Fruit fly (Drosophila melanogaster) whole organism, embryonic: ENCODE results near the gene Vha68-1.

Experiments
- Atf6 ChIP-seq: fragments of 200-800 bp; sonication (Bioruptor generic); IDR thresholded peaks from 2 replicates; pipeline ENCODE4 v1.3.6; 2022; ENCODE audit warnings: missing biosample characterization, missing genetic modification characterization
- Awh ChIP-seq: fragments of 200-800 bp; sonication (Bioruptor generic); IDR thresholded peaks from 2 replicates; pipeline ENCODE4, ENCODE4 v1.3.6; 2022; ENCODE audit warnings: missing biosample characterization, missing genetic modification characterization
- B-H1 ChIP-seq: fragments of 200-800 bp; sonication (Bioruptor generic); IDR thresholded peaks from 3 replicates; pipeline ENCODE4 v1.3.6; 2022; ENCODE audit warnings: missing biosample characterization, missing genetic modification characterization
- B-H2 ChIP-seq: fragments of 200-800 bp; sonication (Bioruptor generic); optimal IDR thresholded peaks from 2 replicates; lab custom pipeline; 2018; ENCODE audit warnings: missing biosample characterization, mild to moderate bottlenecking, missing genetic modification characterization
- Bteb2 ChIP-seq: fragments of 200-800 bp; sonication (Bioruptor generic); optimal IDR thresholded peaks from 2 replicates; lab custom pipeline; 2016; ENCODE audit warnings: missing biosample characterization, missing genetic modification characterization
- CG10274 ChIP-seq: fragments of 200-800 bp; sonication (Bioruptor generic); optimal IDR thresholded peaks from 3 replicates; lab custom pipeline; 2017; ENCODE audit warnings: missing biosample characterization, mild to moderate bottlenecking, missing genetic modification characterization
- CG10431 ChIP-seq: fragments of 200-800 bp; sonication (Bioruptor generic); optimal IDR thresholded peaks from 3 replicates; lab custom pipeline; 2018; ENCODE audit warnings: missing biosample characterization, mild to moderate bottlenecking, missing genetic modification characterization
- CG10543 ChIP-seq: fragments of 200-800 bp; sonication (Bioruptor generic); optimal IDR thresholded peaks from 3 replicates; lab custom pipeline; 2017; ENCODE audit warnings: missing biosample characterization, mild to moderate bottlenecking, missing genetic modification characterization, moderate library complexity
- CG11247 ChIP-seq: fragments of 200-800 bp; sonication (Bioruptor generic); IDR thresholded peaks from 2 replicates; pipeline ENCODE4 v1.3.6; 2022; ENCODE audit warnings: missing biosample characterization, missing genetic modification characterization
- CG11695 ChIP-seq: fragments of 200-800 bp; sonication (Bioruptor generic); IDR thresholded peaks from 3 replicates; pipeline ENCODE4 v1.3.6; 2022; ENCODE audit warnings: missing biosample characterization, missing genetic modification characterization
- CG11696 ChIP-seq: fragments of 200-800 bp; sonication (Bioruptor generic); IDR thresholded peaks from 2 replicates; pipeline ENCODE4 v1.3.6; 2022; ENCODE audit warnings: missing biosample characterization, missing genetic modification characterization
- CG12659 ChIP-seq: fragments of 200-800 bp; sonication (Bioruptor generic); optimal IDR thresholded peaks from 3 replicates; lab custom pipeline; 2017; ENCODE audit warnings: mild to moderate bottlenecking, missing biosample characterization, missing genetic modification reagents, missing genetic modification characterization
- CG14050 ChIP-seq: fragments of 200-800 bp; sonication (Bioruptor generic); IDR thresholded peaks from 3 replicates; pipeline ENCODE4 v1.3.6; 2022; ENCODE audit warnings: missing biosample characterization, missing genetic modification characterization
- CG15479 ChIP-seq: fragments of 200-800 bp; sonication (Bioruptor generic); optimal IDR thresholded peaks from 3 replicates; lab custom pipeline; 2019; ENCODE audit warnings: missing biosample characterization, mild to moderate bottlenecking, missing genetic modification characterization, moderate library complexity
- CG17328 ChIP-seq: fragments of 200-800 bp; sonication (Bioruptor generic); IDR thresholded peaks from 2 replicates; pipeline ENCODE4 v1.3.6; 2022; ENCODE audit warnings: missing biosample characterization, missing genetic modification characterization
- CG17359 ChIP-seq: fragments of 200-800 bp; sonication (Bioruptor generic); optimal IDR thresholded peaks from 3 replicates; lab custom pipeline; 2018; ENCODE audit warnings: missing biosample characterization, mild to moderate bottlenecking, missing genetic modification characterization, moderate library complexity
- CG18476 ChIP-seq: fragments of 200-800 bp; sonication (Bioruptor generic); optimal IDR thresholded peaks from 2 replicates; lab custom pipeline; 2016; ENCODE audit warnings: missing biosample characterization, mild to moderate bottlenecking, missing genetic modification characterization
- CG2875 ChIP-seq: fragments of 200-800 bp; sonication (Bioruptor generic); optimal IDR thresholded peaks from 2 replicates; lab custom pipeline; 2017; ENCODE audit warnings: missing biosample characterization, mild to moderate bottlenecking, missing genetic modification characterization, missing genetic modification reagents
- CG32772 ChIP-seq: fragments of 200-800 bp; sonication (Bioruptor generic); IDR thresholded peaks from 2 replicates; pipeline ENCODE4 v1.3.6; 2022; ENCODE audit warnings: missing biosample characterization, missing genetic modification characterization
- CG42726 ChIP-seq: fragments of 200-800 bp; sonication (Bioruptor generic); IDR thresholded peaks from 2 replicates; pipeline ENCODE4 v1.3.6; 2022; ENCODE audit warnings: missing biosample characterization, missing genetic modification characterization; ENCODE audit not compliant: partially characterized antibody
- CG9797 ChIP-seq: fragments of 200-800 bp; sonication (Bioruptor generic); optimal IDR thresholded peaks from 3 replicates; lab custom pipeline; 2018; ENCODE audit warnings: missing biosample characterization, mild to moderate bottlenecking, missing genetic modification characterization
- Doc2 ChIP-seq: fragments of 200-800 bp; sonication (Bioruptor generic); IDR thresholded peaks from 2 replicates; pipeline ENCODE4 v1.3.6; 2022; ENCODE audit warnings: missing biosample characterization, missing genetic modification characterization
- Gsc ChIP-seq: fragments of 200-800 bp; sonication (Bioruptor generic); IDR thresholded peaks from 2 replicates; pipeline ENCODE4 v1.3.6; 2022; ENCODE audit warnings: missing biosample characterization, missing genetic modification characterization
- H15 ChIP-seq: fragments of 200-800 bp; sonication (Bioruptor generic); IDR thresholded peaks from 3 replicates; pipeline ENCODE4 v1.3.6; 2022; ENCODE audit warnings: missing biosample characterization, missing genetic modification characterization
- HLH54F ChIP-seq: fragments of 200-800 bp; sonication (Bioruptor generic); optimal IDR thresholded peaks from 3 replicates; lab custom pipeline; 2016; ENCODE audit warnings: missing biosample characterization, missing genetic modification characterization
- HLHmδ ChIP-seq: fragments of 200-800 bp; sonication (Bioruptor generic); optimal IDR thresholded peaks from 2 replicates; lab custom pipeline; 2018; ENCODE audit warnings: missing biosample characterization, mild to moderate bottlenecking, missing genetic modification characterization, moderate library complexity
- MBD-R2 ChIP-seq: fragments of 200-800 bp; sonication (Bioruptor generic); IDR thresholded peaks from 2 replicates; pipeline ENCODE4 v1.3.6; 2022; ENCODE audit warnings: missing biosample characterization, missing genetic modification characterization
- MTF-1 ChIP-seq: fragments of 200-800 bp; sonication (Bioruptor generic); optimal IDR thresholded peaks from 2 replicates; lab custom pipeline; 2018; ENCODE audit warnings: missing biosample characterization, mild to moderate bottlenecking, missing genetic modification characterization, borderline replicate concordance
- Ravus ChIP-seq: fragments of 200-800 bp; sonication (Bioruptor generic); IDR thresholded peaks from 2 replicates; pipeline ENCODE4 v1.3.6; 2022; ENCODE audit warnings: missing biosample characterization, missing genetic modification characterization
- Sox102F ChIP-seq: fragments of 200-800 bp; sonication (Bioruptor generic); optimal IDR thresholded peaks from 2 replicates; lab custom pipeline; 2018; ENCODE audit warnings: missing biosample characterization, mild to moderate bottlenecking, missing genetic modification characterization, moderate library complexity
- Taf1 ChIP-seq: fragments of 200-800 bp; sonication (Bioruptor generic); IDR thresholded peaks from 2 replicates; pipeline ENCODE4 v1.3.6; 2022; ENCODE audit warnings: missing biosample characterization, missing genetic modification characterization
- YL-1 ChIP-seq: fragments of 200-800 bp; sonication (Bioruptor generic); optimal IDR thresholded peaks from 3 replicates; lab custom pipeline; 2017; ENCODE audit warnings: missing biosample characterization, mild to moderate bottlenecking, missing genetic modification characterization
- bab2 ChIP-seq: fragments of 200-800 bp; sonication (Bioruptor generic); optimal IDR thresholded peaks from 2 replicates; lab custom pipeline; 2016; ENCODE audit warnings: missing biosample characterization, missing genetic modification characterization
- cwo ChIP-seq: fragments of 200-800 bp; sonication (Bioruptor generic); optimal IDR thresholded peaks from 3 replicates; lab custom pipeline; 2017; ENCODE audit warnings: missing biosample characterization, missing genetic modification characterization, mild to moderate bottlenecking, moderate library complexity, missing genetic modification reagents
- dysf ChIP-seq: fragments of 200-800 bp; sonication (Bioruptor generic); IDR thresholded peaks from 3 replicates; pipeline ENCODE4 v1.3.6; 2022; ENCODE audit warnings: missing biosample characterization, missing genetic modification characterization
- emc ChIP-seq: fragments of 200-800 bp; sonication (Bioruptor generic); optimal IDR thresholded peaks from 2 replicates; lab custom pipeline; 2016; ENCODE audit warnings: missing biosample characterization, missing genetic modification characterization
- grn ChIP-seq: fragments of 200-800 bp; sonication (Bioruptor generic); optimal IDR thresholded peaks from 3 replicates; lab custom pipeline; 2017; ENCODE audit warnings: missing biosample characterization, missing genetic modification characterization
- gro ChIP-seq: fragments of 200-800 bp; sonication (Bioruptor generic); optimal IDR thresholded peaks from 2 replicates; lab custom pipeline; 2016; ENCODE audit warnings: missing biosample characterization, missing genetic modification characterization
- gt ChIP-seq: fragments of 200-800 bp; sonication (Bioruptor generic); IDR thresholded peaks from 2 replicates; pipeline ENCODE4 v1.3.6; 2022; ENCODE audit warnings: missing biosample characterization, missing genetic modification characterization
- kah ChIP-seq: fragments of 200-800 bp; sonication (Bioruptor generic); optimal IDR thresholded peaks from 2 replicates; lab custom pipeline; 2018; ENCODE audit warnings: missing biosample characterization, mild to moderate bottlenecking, missing genetic modification characterization
- lab ChIP-seq: fragments of 200-800 bp; sonication (Bioruptor generic); optimal IDR thresholded peaks from 3 replicates; lab custom pipeline; 2017; ENCODE audit warnings: missing biosample characterization, missing genetic modification characterization, mild to moderate bottlenecking, moderate library complexity, missing genetic modification reagents
- luna ChIP-seq: fragments of 200-800 bp; sonication (Bioruptor generic); optimal IDR thresholded peaks from 2 replicates; lab custom pipeline; 2016; ENCODE audit warnings: missing biosample characterization, missing genetic modification characterization
- nerfin-2 ChIP-seq: fragments of 200-800 bp; sonication (Bioruptor generic); IDR thresholded peaks from 2 replicates; pipeline ENCODE4 v1.3.6; 2022; ENCODE audit warnings: missing biosample characterization, missing genetic modification characterization; ENCODE audit not compliant: partially characterized antibody
- ro ChIP-seq: fragments of 200-800 bp; sonication (Bioruptor generic); IDR thresholded peaks from 2 replicates; pipeline ENCODE4 v1.3.6; 2022; ENCODE audit warnings: missing biosample characterization, missing genetic modification characterization
- row ChIP-seq: fragments of 200-800 bp; sonication (Bioruptor generic); IDR thresholded peaks from 3 replicates; pipeline ENCODE4 v1.3.6; 2022; ENCODE audit warnings: missing biosample characterization, missing genetic modification characterization
- sr ChIP-seq: fragments of 200-800 bp; sonication (Bioruptor generic); IDR thresholded peaks from 3 replicates; pipeline ENCODE4 v1.3.6; 2022; ENCODE audit warnings: missing biosample characterization, missing genetic modification characterization
- ssp ChIP-seq: fragments of 200-800 bp; sonication (Bioruptor generic); IDR thresholded peaks from 2 replicates; pipeline ENCODE4 v1.3.6; 2022; ENCODE audit warnings: missing biosample characterization, missing genetic modification characterization
- stwl ChIP-seq: fragments of 200-800 bp; sonication (Bioruptor generic); optimal IDR thresholded peaks from 3 replicates; lab custom pipeline; 2018; ENCODE audit warnings: missing biosample characterization, mild to moderate bottlenecking, missing genetic modification characterization, moderate library complexity
- usp ChIP-seq: fragments of >200 bp; optimal IDR thresholded peaks from 2 replicates; lab custom pipeline; 2017; ENCODE audit warnings: missing biosample characterization, missing genetic modification characterization
- wdn ChIP-seq: fragments of 200-800 bp; sonication (Bioruptor generic); IDR thresholded peaks from 2 replicates; pipeline ENCODE4 v1.3.6; 2022; ENCODE audit warnings: missing biosample characterization, missing genetic modification characterization
- z ChIP-seq: fragments of 200-800 bp; sonication (Bioruptor generic); IDR thresholded peaks from 3 replicates; pipeline ENCODE4 v1.3.6; 2022; ENCODE audit warnings: missing biosample characterization, missing genetic modification characterization
- zen ChIP-seq: fragments of 200-800 bp; sonication (Bioruptor generic); optimal IDR thresholded peaks from 3 replicates; lab custom pipeline; 2018; ENCODE audit warnings: missing biosample characterization, mild to moderate bottlenecking, missing genetic modification characterization, moderate library complexity
- zfh1 ChIP-seq: fragments of 200-800 bp; sonication (Bioruptor generic); IDR thresholded peaks from 3 replicates; pipeline ENCODE4 v1.3.6; 2022; ENCODE audit warnings: missing biosample characterization, missing genetic modification characterization

Gene Vha68-1

dm6 chr2L:13049136-13049535 lies 45.2 kb upstream of the Vha68-1 start (continued):
- TF ChIP-seq CG11695 (peak; percentile 24; the same call in 1 of the 3 replicates), Awh (no peak), zfh1 (GFP tag; lab: Robert Waterston, UW) (no peak), ro (GFP tag; lab: Robert Waterston, UW) (no peak), MBD-R2 (no peak), B-H1 (GFP tag; lab: Robert Waterston, UW) (no peak), CG10431 (GFP tag; lab: Kevin White, UChicago) (no peak), YL-1 (GFP tag; lab: Kevin White, UChicago) (no peak), wdn (GFP tag; lab: Robert Waterston, UW) (no peak), CG15479 (GFP tag; lab: Kevin White, UChicago) (no peak), Sox102F (no peak), lab (peak; percentile 66), usp (GFP tag; lab: Kevin White, UChicago) (no peak), nerfin-2 (no peak), Ravus (GFP tag; lab: Robert Waterston, UW) (no peak), luna (GFP tag; lab: Kevin White, UChicago) (no peak), CG17359 (tag; lab: Kevin White, UChicago) (no peak), z (no peak), ssp (GFP tag; lab: Robert Waterston, UW) (no peak), gro (GFP tag; lab: Kevin White, UChicago) (no peak), CG11696 (GFP tag; lab: Robert Waterston, UW) (no peak), grn (GFP tag; lab: Kevin White, UChicago) (no peak), sr (GFP tag; lab: Robert Waterston, UW) (no peak), Bteb2 (no peak), row (peak; percentile 37; the same call in 2 of the 3 replicates), HLH54F (GFP tag; lab: Kevin White, UChicago) (peak; percentile 7), stwl (tag; lab: Kevin White, UChicago) (no peak), dysf (GFP tag; lab: Robert Waterston, UW) (peak; percentile 33; the same call in 1 of the 3 replicates), H15 (no peak), CG2875 (GFP tag; lab: Kevin White, UChicago) (no peak), cwo (GFP tag; lab: Kevin White, UChicago) (peak; percentile 37), gt (GFP tag; lab: Robert Waterston, UW) (no peak), CG10543 (GFP tag; lab: Kevin White, UChicago) (peak; percentile 31), CG14050 (GFP tag; lab: Robert Waterston, UW) (no peak), MTF-1 (GFP tag; lab: Kevin White, UChicago) (no peak), Atf6 (GFP tag; lab: Robert Waterston, UW) (no peak), Doc2 (no peak), bab2 (GFP tag; lab: Kevin White, UChicago) (no peak), CG12659 (GFP tag; lab: Kevin White, UChicago) (no peak), CG32772 (GFP tag; lab: Robert Waterston, UW) (no peak), Taf1 (GFP tag; lab: Robert Waterston, UW) (peak; percentile 15; the same call in 1 of the 2 replicates), CG10274 (GFP tag; lab: Kevin White, UChicago) (no peak), zen (no peak), CG11247 (no peak), kah (GFP tag; lab: Kevin White, UChicago) (no peak), emc (no peak), CG9797 (GFP tag; lab: Kevin White, UChicago) (no peak), B-H2 (no peak), CG42726 (GFP tag; lab: Robert Waterston, UW) (no peak), CG18476 (GFP tag; lab: Kevin White, UChicago) (no peak), Gsc (GFP tag; lab: Robert Waterston, UW) (no peak), CG17328 (GFP tag; lab: Robert Waterston, UW) (no peak), HLHmδ (GFP tag; lab: Kevin White, UChicago) (no peak)
